Fruit fly (Drosophila melanogaster) whole organism, larva: ENCODE measurements around the gene Trf.

ENCODE experiments used
- noc ChIP-seq: fragments of 200-800 bp; sonication (Bioruptor generic); optimal IDR thresholded peaks from 3 replicates; lab custom pipeline; 2019; ENCODE audit warnings: missing biosample characterization, mild to moderate bottlenecking, missing genetic modification characterization, moderate library complexity

Trf gene

DNA sequence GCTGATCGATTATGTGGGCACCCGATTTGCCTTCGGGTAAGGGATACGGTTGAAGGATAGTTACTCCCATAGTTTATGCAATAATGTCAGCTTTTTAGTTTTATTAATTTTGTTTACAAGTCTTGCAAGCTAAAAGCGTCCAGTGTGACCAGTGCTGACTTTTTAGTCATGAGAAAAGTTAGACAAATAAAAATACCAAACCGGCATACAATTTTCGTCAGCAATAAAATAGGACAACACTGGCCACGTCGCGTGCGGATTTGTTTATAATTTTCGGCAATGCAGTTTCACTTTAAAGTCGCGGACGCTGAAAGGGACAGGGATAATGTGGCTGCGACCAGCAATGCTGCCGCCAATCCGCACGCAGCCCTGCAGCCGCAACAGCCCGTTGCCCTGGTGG is at the start of gene Trf, which contains the start of gene MED20:
Trf (plus strand) TSS at position 204 of the 400 bp plus-strand sequence.
MED20 (minus strand) TSS at position 157 of the 400 bp plus-strand sequence.
- TF ChIP-seq noc (tag; lab: Kevin White, UChicago), result no peak

- no peak for TF ChIP-seq noc (tag; lab: Kevin White, UChicago)
These were observed 48.4 kb upstream of the Trf start for dm6 chr2L:8024325-8024724.

DNA sequence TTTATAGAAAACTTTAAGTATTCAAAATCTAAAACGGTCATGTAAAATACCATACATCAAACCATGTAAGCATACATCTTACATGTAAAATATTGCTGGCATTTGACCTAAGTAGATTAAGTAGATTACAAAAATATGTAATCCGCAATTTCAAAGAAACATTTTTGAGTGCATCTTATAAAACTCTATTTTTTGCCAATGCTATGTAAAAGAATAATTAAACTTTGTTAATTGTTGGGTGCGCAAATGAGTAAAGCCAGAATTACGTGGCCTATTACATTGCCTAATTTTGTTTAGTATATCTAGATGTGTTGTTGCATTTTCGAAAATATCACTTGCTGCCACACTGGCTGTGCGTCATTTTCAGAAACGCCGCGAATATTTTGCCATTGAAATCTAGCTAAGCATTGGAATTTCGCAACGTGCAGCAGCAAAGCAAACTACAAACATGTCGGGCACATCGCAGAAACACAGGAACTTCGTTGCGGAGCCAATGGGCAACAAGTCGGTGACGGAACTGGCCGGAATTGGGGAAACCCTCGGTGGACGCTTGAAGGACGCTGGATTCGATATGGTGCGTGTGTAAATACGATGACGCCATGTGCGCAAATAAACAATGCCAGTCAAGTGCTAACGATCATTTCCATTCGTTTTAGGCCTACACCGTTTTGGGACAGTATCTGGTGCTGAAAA is 43.4 kb upstream of the Trf start, which contains the start of gene baf:
baf (plus strand) TSS at position 303 of the 693 bp plus-strand sequence.
- TF ChIP-seq noc (tag; lab: Kevin White, UChicago), result no peak

dm6 chr2L:8030102-8030501 is 42.6 kb upstream of the Trf start:
- TF ChIP-seq noc (tag; lab: Kevin White, UChicago), result no peak

- peak; percentile 11 for TF ChIP-seq noc (tag; lab: Kevin White, UChicago)
These were observed 41.9 kb upstream of the Trf start, which contains the start of gene Cka for dm6 chr2L:8030693-8031210. TSS of gene Cka (plus strand) at chr2L:8030721.

DNA sequence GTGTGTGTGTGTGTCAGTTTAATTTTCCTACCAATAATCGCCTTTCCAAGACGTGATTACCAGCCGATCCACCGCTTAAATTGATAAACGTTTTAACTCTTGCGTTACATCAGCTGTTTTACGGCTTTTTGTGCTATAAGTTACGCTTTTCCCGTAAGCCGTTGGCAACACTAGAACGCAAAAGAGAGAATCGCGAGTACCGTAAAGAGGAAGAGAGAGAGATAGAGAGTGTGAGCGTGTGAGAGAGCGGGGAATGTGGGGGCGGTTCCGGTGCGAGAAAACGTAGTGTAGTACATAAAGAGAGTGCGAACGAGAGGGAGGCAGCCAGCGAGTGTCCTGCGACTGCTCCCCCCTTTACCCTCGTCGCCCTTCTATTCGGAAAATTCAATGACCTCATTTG is 41.1 kb upstream of the Trf start:
- no peak for TF ChIP-seq noc (tag; lab: Kevin White, UChicago)

- no peak for TF ChIP-seq noc (tag; lab: Kevin White, UChicago)
These were observed 38.9 kb upstream of the Trf start for dm6 chr2L:8033756-8034155.

DNA sequence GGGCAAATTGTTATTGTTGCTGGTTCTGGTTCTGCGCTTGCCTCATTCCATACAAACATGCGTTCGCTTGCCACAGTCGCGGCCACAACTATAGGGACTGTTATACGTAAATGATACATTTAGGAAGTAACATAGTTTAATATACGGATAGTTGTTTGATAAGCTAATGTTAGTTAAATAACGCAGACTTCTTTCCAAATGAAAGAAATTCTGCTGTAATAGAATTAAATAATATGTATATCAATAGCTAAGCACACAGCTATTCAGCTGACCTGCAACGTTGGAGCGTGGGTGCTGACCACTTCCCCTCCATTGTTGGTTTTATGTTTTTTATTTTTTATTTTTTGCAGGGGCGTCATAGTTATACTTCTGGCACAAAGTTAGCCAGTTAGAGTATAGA is 38.0 kb upstream of the Trf start:
- TF ChIP-seq noc (tag; lab: Kevin White, UChicago), result peak; percentile 47

DNA sequence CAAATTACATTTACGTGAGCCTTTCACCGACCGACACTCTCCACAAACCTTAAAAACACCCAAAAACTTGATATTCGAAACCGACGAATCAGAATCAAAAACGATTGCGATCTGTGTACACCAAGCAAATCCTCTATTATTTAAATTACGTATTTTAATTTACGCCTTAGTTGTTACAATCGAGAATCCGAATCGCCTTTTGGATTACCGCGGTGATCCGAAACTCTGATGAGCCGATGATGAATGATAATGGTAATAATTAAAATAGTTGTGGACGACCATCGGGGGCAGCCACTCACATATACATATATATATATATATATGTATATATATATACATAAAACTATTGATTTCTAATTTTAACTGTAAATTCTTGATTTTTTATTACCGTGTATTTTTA is 33.0 kb upstream of the Trf start, which contains the start of gene CG7367:
CG7367 (minus strand) TSS at position 101 of the 400 bp plus-strand sequence.
- TF ChIP-seq noc (tag; lab: Kevin White, UChicago), result no peak

DNA sequence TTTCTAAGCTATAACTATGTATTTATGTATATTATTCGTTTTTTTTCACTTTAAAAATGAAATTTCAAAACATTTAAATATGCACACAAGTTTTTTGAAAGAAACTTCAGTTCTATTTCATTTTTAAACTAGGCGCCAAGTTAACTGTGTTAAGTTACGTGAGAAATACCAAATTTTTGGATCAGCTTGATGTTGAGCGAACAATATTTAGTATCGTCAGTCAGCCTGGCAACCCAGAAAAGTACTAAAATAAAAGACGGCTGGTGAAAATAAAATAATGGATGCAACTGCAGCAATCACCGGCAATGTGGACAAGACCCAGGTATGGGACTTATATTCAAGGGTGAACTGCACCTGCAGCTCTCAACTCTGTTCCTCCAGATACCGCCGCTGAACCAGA is 31.8 kb upstream of the Trf start, which contains the start of gene CCDC53:
CCDC53 (plus strand) TSS at position 235 of the 400 bp plus-strand sequence.
- no peak for TF ChIP-seq noc (tag; lab: Kevin White, UChicago)

dm6 chr2L:8042645-8043281 is 29.9 kb upstream of the Trf start, which contains the start of gene RpL36A:
TSS of gene RpL36A (minus strand) at chr2L:8042909.
- no peak for TF ChIP-seq noc (tag; lab: Kevin White, UChicago)

- no peak for TF ChIP-seq noc (tag; lab: Kevin White, UChicago)
These were observed 29.4 kb upstream of the Trf start, which contains the start of gene Megf8 for dm6 chr2L:8043282-8043668. TSS of gene Megf8 (plus strand) at chr2L:8043471.

DNA sequence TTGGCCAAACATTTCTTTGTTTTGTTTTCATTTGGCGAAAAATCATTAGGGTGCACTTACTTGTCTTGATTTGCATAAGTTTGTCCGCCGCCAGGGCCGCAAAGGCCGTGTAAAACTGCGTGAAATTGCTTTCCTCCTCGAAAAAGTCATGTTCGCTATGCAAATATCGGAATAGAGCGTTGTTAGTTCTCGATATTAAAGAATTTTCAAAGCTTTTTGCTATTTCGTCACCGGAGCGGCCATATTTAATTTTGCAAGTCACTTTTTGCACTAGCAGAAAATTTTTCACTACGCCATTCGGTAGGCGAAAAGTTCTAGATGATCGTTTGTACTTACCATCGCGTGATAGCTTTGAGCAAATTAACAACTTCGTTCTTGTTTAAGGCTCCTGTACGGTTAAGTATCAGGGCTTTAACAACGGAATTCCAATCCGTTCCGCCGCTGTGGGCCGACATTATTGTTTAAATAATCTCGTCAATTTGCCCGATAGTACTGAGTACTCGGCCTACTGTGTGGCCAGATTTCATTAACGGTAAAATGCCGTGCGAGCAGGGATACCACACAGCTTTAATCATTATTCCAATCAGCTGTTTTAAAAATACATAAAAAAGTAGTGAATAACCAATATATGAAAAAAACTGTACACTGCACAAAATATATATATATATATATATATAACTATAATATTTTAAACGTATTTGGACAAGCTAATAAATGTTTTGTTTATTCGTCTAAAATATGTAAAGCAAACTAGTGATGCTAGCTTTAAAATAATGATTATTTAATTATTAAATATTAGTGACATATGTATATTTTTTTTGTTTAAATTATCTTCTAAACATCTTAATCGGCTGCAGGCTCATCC is 1.4 kb upstream of the Trf start, which contains the start of gene poe:
poe (minus strand) TSS at position 513 of the 865 bp plus-strand sequence.
- no peak for TF ChIP-seq noc (tag; lab: Kevin White, UChicago)

- no peak for TF ChIP-seq noc (tag; lab: Kevin White, UChicago)
These were observed 8.0 kb downstream of the Trf start for dm6 chr2L:8080645-8081044.
